Worm (Caenorhabditis elegans) whole organism, L4 larva: ENCODE measurements around the gene kin-9.
A peak's percentile ranks its signal among the peaks of the same experiment; 100 is the strongest.

Experiments used
- D1046.2 ChIP-seq: fragments of 200-800 bp; sonication (Bioruptor generic); IDR thresholded peaks from 2 replicates; pipeline ENCODE4 v1.3.6; 2022; ENCODE audit warnings: missing genetic modification characterization, missing compliant biosample characterization
- F26F4.8 ChIP-seq: fragments of 200-800 bp; sonication (Bioruptor generic); conservative IDR thresholded peaks from 2 replicates; pipeline ENCODE4 v1.3.6; 2022; ENCODE audit warnings: missing genetic modification characterization, missing compliant biosample characterization
- F37D6.2 ChIP-seq: sonication (generic microtip); optimal IDR thresholded peaks from 2 replicates; lab custom pipeline; 2016; ENCODE audit warnings: mild to moderate bottlenecking, missing genetic modification characterization, missing compliant biosample characterization
- R02D3.7 ChIP-seq: fragments of 150-350 bp; sonication (generic microtip); optimal IDR thresholded peaks from 3 replicates; lab custom pipeline; 2014; ENCODE audit warnings: missing biosample characterization, missing genetic modification characterization
- Y105C5A.15 ChIP-seq: fragments of 200-800 bp; sonication (Bioruptor generic); IDR thresholded peaks from 2 replicates; pipeline ENCODE4 v1.3.6; 2022; ENCODE audit warnings: missing genetic modification characterization, missing compliant biosample characterization
- Y5F2A.4 ChIP-seq: fragments of 200-800 bp; sonication (Bioruptor generic); optimal IDR thresholded peaks from 2 replicates; lab custom pipeline; 2018; ENCODE audit warnings: mild to moderate bottlenecking, missing genetic modification characterization, missing compliant biosample characterization
- aha-1 ChIP-seq: fragments of 150-350 bp; peaks from one replicate; lab custom pipeline; 2014; ENCODE audit warnings: missing biosample characterization, missing genetic modification characterization
- ama-1 ChIP-seq: fragments of 150-350 bp; optimal IDR thresholded peaks from 2 replicates; lab custom pipeline; 2014; ENCODE audit warnings: inconsistent platforms, mixed read lengths
- arid-1 ChIP-seq: fragments of 200-800 bp; sonication (Bioruptor generic); conservative IDR thresholded peaks from 2 replicates; pipeline ENCODE4 v1.3.6; 2022; ENCODE audit warnings: missing genetic modification reagents, missing genetic modification characterization, missing compliant biosample characterization
- ces-1 ChIP-seq: fragments of 150-350 bp; sonication (generic microtip); optimal IDR thresholded peaks from 4 replicates; lab custom pipeline; 2014; ENCODE audit warnings: missing biosample characterization, missing genetic modification reagents, missing genetic modification characterization
- cey-2 ChIP-seq: sonication (generic microtip); optimal IDR thresholded peaks from 3 replicates; lab custom pipeline; 2017; ENCODE audit warnings: missing genetic modification characterization, mild to moderate bottlenecking, missing compliant biosample characterization, antibody characterized with exemption, borderline replicate concordance; ENCODE audit not compliant: insufficient read depth
- dpl-1 ChIP-seq: fragments of 150-350 bp; optimal IDR thresholded peaks from 2 replicates; lab custom pipeline; 2014; ENCODE audit warnings: missing biosample characterization, missing genetic modification reagents, missing genetic modification characterization
- dve-1 ChIP-seq: sonication (generic microtip); optimal IDR thresholded peaks from 2 replicates; lab custom pipeline; 2017; ENCODE audit warnings: antibody characterized with exemption, mild to moderate bottlenecking, missing genetic modification characterization, missing compliant biosample characterization; ENCODE audit not compliant: insufficient read depth
- egl-27 ChIP-seq: sonication (generic microtip); optimal IDR thresholded peaks from 3 replicates; lab custom pipeline; 2017; ENCODE audit warnings: missing biosample characterization, missing genetic modification reagents, missing genetic modification characterization
- egl-43 ChIP-seq: fragments of 200-800 bp; sonication (Bioruptor generic); IDR thresholded peaks from 2 replicates; pipeline ENCODE4 v1.3.6; 2022; ENCODE audit warnings: missing genetic modification reagents, missing genetic modification characterization, missing compliant biosample characterization
- fkh-10 ChIP-seq: fragments of 150-350 bp; optimal IDR thresholded peaks from 2 replicates; lab custom pipeline; 2014; ENCODE audit warnings: missing biosample characterization, missing genetic modification reagents, missing genetic modification characterization
- fos-1 ChIP-seq: fragments of 150-350 bp; optimal IDR thresholded peaks from 2 replicates; lab custom pipeline; 2014; ENCODE audit warnings: missing biosample characterization, missing genetic modification characterization
- hif-1 ChIP-seq, 2 experiments: sonication (generic microtip); optimal IDR thresholded peaks; 2 replicates each; lab custom pipeline; 2016 to 2017; ENCODE audit warnings: missing compliant biosample characterization in 2 of 2, missing genetic modification characterization in 2 of 2, missing genetic modification reagents in 2 of 2, missing genotype in 2 of 2, mild to moderate bottlenecking in 1 of 2
- hlh-11 ChIP-seq: fragments of 200-800 bp; sonication (Bioruptor generic); optimal IDR thresholded peaks from 2 replicates; lab custom pipeline; 2018; ENCODE audit warnings: mild to moderate bottlenecking, missing genetic modification characterization, missing compliant biosample characterization
- hlh-30 ChIP-seq: sonication (generic microtip); optimal IDR thresholded peaks from 2 replicates; lab custom pipeline; 2017; ENCODE audit warnings: antibody characterized with exemption, mild to moderate bottlenecking, missing genetic modification characterization, missing compliant biosample characterization; ENCODE audit not compliant: insufficient read depth
- hmg-1.1 ChIP-seq: fragments of 200-800 bp; sonication (Bioruptor generic); IDR thresholded peaks from 2 replicates; pipeline ENCODE4 v1.3.6; 2022; ENCODE audit warnings: missing genetic modification reagents, missing genetic modification characterization, missing compliant biosample characterization
- jun-1 ChIP-seq: fragments of 150-350 bp; optimal IDR thresholded peaks from 2 replicates; lab custom pipeline; 2014; ENCODE audit warnings: missing biosample characterization, missing genetic modification reagents, missing genetic modification characterization
- lin-15B ChIP-seq: fragments of 150-350 bp; sonication (generic microtip); optimal IDR thresholded peaks from 3 replicates; lab custom pipeline; 2014; ENCODE audit warnings: missing biosample characterization, missing genetic modification characterization
- lin-38 ChIP-seq: fragments of 200-800 bp; sonication (Bioruptor generic); IDR thresholded peaks from 2 replicates; pipeline ENCODE4 v1.3.6; 2022; ENCODE audit warnings: missing genetic modification reagents, missing genetic modification characterization, missing compliant biosample characterization
- lin-39 ChIP-seq: fragments of 150-350 bp; optimal IDR thresholded peaks from 2 replicates; lab custom pipeline; 2014; ENCODE audit warnings: missing biosample characterization, missing genetic modification reagents, missing genetic modification characterization
- lsy-2 ChIP-seq, 2 experiments: fragments of 150-350 bp in 1 of 2; sonication (generic microtip) in 1 of 2; optimal IDR thresholded peaks; 2 replicates each; lab custom pipeline; 2014 to 2017; ENCODE audit warnings: missing biosample characterization in 2 of 2, missing genetic modification characterization in 2 of 2
- mdl-1 ChIP-seq, 2 experiments: fragments of 150-350 bp in 1 of 2; sonication (generic microtip) in 1 of 2; optimal IDR thresholded peaks; 2 replicates each; lab custom pipeline; 2014 to 2017; ENCODE audit warnings: missing biosample characterization in 2 of 2, missing genetic modification characterization in 2 of 2
- mes-2 ChIP-seq: sonication (generic microtip); optimal IDR thresholded peaks from 2 replicates; lab custom pipeline; 2016; ENCODE audit warnings: missing genotype, mild to moderate bottlenecking, missing genetic modification characterization, missing compliant biosample characterization; ENCODE audit not compliant: poor library complexity, severe bottlenecking
- mxl-2 ChIP-seq: fragments of 200-800 bp; sonication (Bioruptor generic); conservative IDR thresholded peaks from 2 replicates; pipeline ENCODE4 v1.3.6; 2022; ENCODE audit warnings: missing genetic modification reagents, missing genetic modification characterization, missing compliant biosample characterization
- mxl-3 ChIP-seq: fragments of 200-800 bp; sonication (Bioruptor generic); optimal IDR thresholded peaks from 2 replicates; lab custom pipeline; 2018; ENCODE audit warnings: mild to moderate bottlenecking, missing genetic modification characterization, missing compliant biosample characterization
- nhr-102 ChIP-seq: sonication (generic microtip); optimal IDR thresholded peaks from 2 replicates; lab custom pipeline; 2016; ENCODE audit warnings: mild to moderate bottlenecking, missing genetic modification characterization, moderate library complexity, missing compliant biosample characterization
- nhr-28 ChIP-seq: fragments of 150-350 bp; optimal IDR thresholded peaks from 2 replicates; lab custom pipeline; 2014; ENCODE audit warnings: missing biosample characterization, missing genetic modification characterization
- nhr-42 ChIP-seq: fragments of 200-800 bp; sonication (Bioruptor generic); IDR thresholded peaks from 2 replicates; pipeline ENCODE4 v1.3.6; 2022; ENCODE audit warnings: missing genetic modification characterization, missing compliant biosample characterization
- nhr-48 ChIP-seq: sonication (generic microtip); optimal IDR thresholded peaks from 2 replicates; lab custom pipeline; 2016; ENCODE audit warnings: mild to moderate bottlenecking, missing genetic modification characterization, missing compliant biosample characterization
- nhr-6 ChIP-seq: fragments of 150-350 bp; optimal IDR thresholded peaks from 2 replicates; lab custom pipeline; 2014; ENCODE audit warnings: missing biosample characterization, missing genetic modification characterization
- nhr-76 ChIP-seq: fragments of 150-350 bp; optimal IDR thresholded peaks from 2 replicates; lab custom pipeline; 2014; ENCODE audit warnings: missing biosample characterization, missing genetic modification characterization
- nhr-77 ChIP-seq: fragments of 150-350 bp; optimal IDR thresholded peaks from 2 replicates; lab custom pipeline; 2014; ENCODE audit warnings: missing biosample characterization, missing genetic modification characterization
- php-3 ChIP-seq: fragments of 200-800 bp; sonication (Bioruptor generic); IDR thresholded peaks from 2 replicates; pipeline ENCODE4 v1.3.6; 2022; ENCODE audit warnings: missing genetic modification reagents, missing genetic modification characterization, missing compliant biosample characterization
- pqm-1 ChIP-seq: sonication (generic microtip); optimal IDR thresholded peaks from 2 replicates; lab custom pipeline; 2017; ENCODE audit warnings: missing biosample characterization, missing genetic modification characterization
- saeg-2 ChIP-seq: fragments of 200-800 bp; sonication (Bioruptor generic); IDR thresholded peaks from 2 replicates; pipeline ENCODE4 v1.3.6; 2022; ENCODE audit warnings: missing genetic modification reagents, missing genetic modification characterization, missing compliant biosample characterization
- sdz-12 ChIP-seq: fragments of 200-800 bp; sonication (Bioruptor generic); optimal IDR thresholded peaks from 2 replicates; lab custom pipeline; 2018; ENCODE audit warnings: mild to moderate bottlenecking, missing genetic modification characterization, missing compliant biosample characterization
- snpc-1.2 ChIP-seq: fragments of 200-800 bp; sonication (Bioruptor generic); IDR thresholded peaks from 2 replicates; pipeline ENCODE4 v1.3.6; 2022; ENCODE audit warnings: missing genetic modification reagents, missing genetic modification characterization, missing compliant biosample characterization
- snpc-4 ChIP-seq: fragments of 150-350 bp; optimal IDR thresholded peaks from 2 replicates; lab custom pipeline; 2014; ENCODE audit warnings: missing biosample characterization, missing genetic modification characterization
- spr-1 ChIP-seq: sonication (generic microtip); optimal IDR thresholded peaks from 2 replicates; lab custom pipeline; 2016; ENCODE audit warnings: mild to moderate bottlenecking, missing genetic modification characterization, missing compliant biosample characterization
- unc-62 ChIP-seq, 3 experiments: fragments of 150-350 bp in 1 of 3; sonication (generic microtip); optimal IDR thresholded peaks in 2 of 3; peaks in 1 of 3; 1 replicate in 1 of 3; 2 replicates in 2 of 3; lab custom pipeline; 2014 to 2017; ENCODE audit warnings: missing biosample characterization in 3 of 3, missing genetic modification characterization in 3 of 3, missing genetic modification reagents in 3 of 3, missing genotype in 1 of 3
- zfp-2 ChIP-seq: sonication (generic microtip); optimal IDR thresholded peaks from 2 replicates; lab custom pipeline; 2016; ENCODE audit warnings: mild to moderate bottlenecking, missing genetic modification characterization, missing compliant biosample characterization
- zfp-3 ChIP-seq: fragments of 200-800 bp; sonication (Bioruptor generic); conservative IDR thresholded peaks from 2 replicates; pipeline ENCODE4 v1.3.6; 2022; ENCODE audit warnings: missing genetic modification reagents, missing genetic modification characterization, missing compliant biosample characterization

kin-9 gene

DNA sequence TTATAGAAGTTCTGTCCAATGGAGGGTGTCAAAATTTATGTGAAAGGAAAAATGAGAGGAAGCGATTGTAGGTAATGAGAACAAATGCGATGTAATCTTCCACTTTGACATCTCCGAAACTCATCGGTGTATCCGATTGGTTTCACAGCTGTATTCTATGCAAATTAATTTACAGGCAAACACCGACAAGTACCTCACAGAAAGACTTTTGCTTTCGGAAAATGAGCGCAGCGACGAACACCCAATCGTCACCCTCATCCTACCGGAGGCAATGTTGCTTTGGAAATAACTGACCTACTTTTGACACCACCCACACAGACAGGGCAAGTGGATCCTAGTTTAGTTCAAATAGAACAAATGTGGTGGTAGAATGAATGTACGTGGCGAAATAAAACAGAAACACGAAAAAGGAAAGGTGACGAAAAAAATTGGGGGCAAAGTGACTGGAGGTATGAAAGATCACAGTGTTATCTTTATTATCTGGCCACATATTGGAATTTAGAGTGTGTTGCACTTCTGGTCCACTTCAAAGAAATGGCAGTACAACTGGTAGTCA lies 31.5 kb downstream of the kin-9 start:
- no peak for TF ChIP-seq D1046.2 (GFP tag; lab: Robert Waterston, UW)
- peak in 1 of 2 experiments; percentile 57 for TF ChIP-seq unc-62 (GFP tag; optimal IDR thresholded peaks at IDR 0.05 in 1 of 2; lab: Kevin White, UChicago)
- TF ChIP-seq unc-62 (tag; optimal IDR thresholded peaks at IDR 0.05; lab: Kevin White, UChicago) = no peak
- TF ChIP-seq snpc-4 = no peak
- peak; percentile 94 for TF ChIP-seq aha-1
- no peak for TF ChIP-seq nhr-42 (GFP tag; lab: Robert Waterston, UW)

DNA sequence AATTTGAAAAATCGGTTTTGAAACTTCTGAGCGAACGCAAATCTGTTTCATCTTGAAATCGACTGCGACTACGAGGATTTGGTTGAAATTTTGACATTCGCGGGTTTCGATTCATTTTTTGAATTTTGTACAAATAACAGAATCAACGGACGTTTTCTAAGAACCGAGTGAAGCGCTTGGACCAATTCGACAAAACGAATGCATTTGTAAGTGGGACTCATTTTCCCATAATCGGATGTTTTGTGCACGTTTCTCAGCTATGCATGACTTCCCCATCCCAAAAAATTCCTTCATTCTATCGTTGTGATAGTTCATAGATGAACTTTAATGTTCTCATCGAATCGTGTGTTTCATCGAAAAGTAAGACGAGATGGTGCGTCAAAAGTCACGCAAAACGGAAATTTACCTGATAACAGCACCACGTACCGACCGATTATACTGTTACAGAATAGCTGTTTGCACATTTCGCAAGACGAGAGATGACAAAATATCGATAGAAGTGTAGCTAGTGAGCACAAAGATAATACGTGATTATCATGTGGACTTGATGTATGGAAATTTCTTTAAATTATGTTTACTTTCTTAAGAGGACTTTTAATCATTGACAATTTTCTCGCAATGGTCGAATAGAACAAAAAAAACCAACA lies 37.8 kb downstream of the kin-9 start, which contains the start of gene mec-10:
mec-10 (minus strand) TSS at position 189 of the 647 bp plus-strand sequence.
- peak; percentile 50; the same call in 1 of the 2 replicates for TF ChIP-seq php-3 (GFP tag; lab: Robert Waterston, UW)
- TF ChIP-seq hlh-11 (tag; lab: Kevin White, UChicago) = peak; percentile 67
- TF ChIP-seq R02D3.7 (tag; lab: Kevin White, UChicago) = no peak
- TF ChIP-seq nhr-6 = peak; percentile 13
- TF ChIP-seq snpc-4 = no peak
- TF ChIP-seq nhr-77 (tag; lab: Kevin White, UChicago) = peak; percentile 28
- no peak for TF ChIP-seq arid-1 (GFP tag; lab: Robert Waterston, UW)
- TF ChIP-seq F37D6.2 (tag; lab: Kevin White, UChicago) = no peak
- no peak for TF ChIP-seq mxl-2
- no peak for TF ChIP-seq fos-1 (tag; lab: Kevin White, UChicago)
- peak; percentile 47 for TF ChIP-seq hlh-30 (tag; lab: Kevin White, UChicago)
- TF ChIP-seq Y105C5A.15 (GFP tag; lab: Robert Waterston, UW) = no peak
- TF ChIP-seq spr-1 (tag; lab: Kevin White, UChicago) = no peak
- TF ChIP-seq nhr-48 (tag; lab: Kevin White, UChicago) = peak; percentile 14
- TF ChIP-seq ama-1 = no peak
- no peak for TF ChIP-seq F26F4.8 (GFP tag; lab: Robert Waterston, UW)
- no peak for TF ChIP-seq Y5F2A.4 (GFP tag; lab: Kevin White, UChicago)
- no peak for TF ChIP-seq zfp-3 (GFP tag; lab: Robert Waterston, UW)
- peak; percentile 76 for TF ChIP-seq dve-1 (tag; lab: Kevin White, UChicago)
- no peak for TF ChIP-seq snpc-1.2 (GFP tag; lab: Robert Waterston, UW)
- TF ChIP-seq nhr-28 (tag; lab: Kevin White, UChicago) = peak; percentile 68
- no peak for TF ChIP-seq cey-2 (tag; lab: Kevin White, UChicago)
- no peak for TF ChIP-seq mxl-3 (GFP tag; lab: Kevin White, UChicago)
- TF ChIP-seq mes-2 = no peak
- TF ChIP-seq hmg-1.1 (GFP tag; lab: Robert Waterston, UW) = no peak
- TF ChIP-seq egl-43 (GFP tag; lab: Robert Waterston, UW) = no peak
- TF ChIP-seq nhr-102 (tag; lab: Kevin White, UChicago) = peak; percentile 34
- no peak for TF ChIP-seq lin-39
- TF ChIP-seq lin-38 = no peak
- no peak for TF ChIP-seq saeg-2 (GFP tag; lab: Robert Waterston, UW)
- TF ChIP-seq dpl-1 (GFP tag; lab: Kevin White, UChicago) = no peak
- peak in 1 of 2 experiments; percentile 84 for TF ChIP-seq hif-1 (tag; optimal IDR thresholded peaks at IDR 0.05; lab: Kevin White, UChicago)
- no peak for TF ChIP-seq lsy-2 (tag; optimal IDR thresholded peaks at IDR 0.05; lab: Kevin White, UChicago)
- no peak for TF ChIP-seq sdz-12 (GFP tag; lab: Kevin White, UChicago)
- TF ChIP-seq nhr-76 (tag; lab: Kevin White, UChicago) = no peak
- TF ChIP-seq pqm-1 (tag; lab: Kevin White, UChicago) = peak; percentile 92
- no peak for TF ChIP-seq zfp-2 (tag; lab: Kevin White, UChicago)
- no peak for TF ChIP-seq egl-27 (tag; lab: Kevin White, UChicago)
- no peak for TF ChIP-seq ces-1
- TF ChIP-seq jun-1 = no peak
- TF ChIP-seq lin-15B = no peak
- TF ChIP-seq mdl-1 (tag; optimal IDR thresholded peaks at IDR 0.05; lab: Kevin White, UChicago) = no peak
- no peak for TF ChIP-seq fkh-10 (GFP tag; lab: Kevin White, UChicago)
